Fruit fly (Drosophila melanogaster) whole organism, wandering third instar larva: ENCODE measurements around the gene Pus1.

ENCODE experiments used
- Abd-B ChIP-seq: fragments of >200 bp; optimal IDR thresholded peaks from 2 replicates; lab custom pipeline; 2017; ENCODE audit warnings: missing biosample characterization, missing genetic modification characterization
- CG32264 ChIP-seq: fragments of 200-800 bp; sonication (Bioruptor generic); optimal IDR thresholded peaks from 2 replicates; lab custom pipeline; 2016; ENCODE audit warnings: missing biosample characterization, missing genetic modification characterization
- CG9705 ChIP-seq: fragments of 200-800 bp; sonication (Bioruptor generic); optimal IDR thresholded peaks from 2 replicates; lab custom pipeline; 2018; ENCODE audit warnings: missing biosample characterization, mild to moderate bottlenecking, missing genetic modification characterization
- CrebA ChIP-seq: fragments of 200-800 bp; sonication (Bioruptor generic); optimal IDR thresholded peaks from 2 replicates; lab custom pipeline; 2016; ENCODE audit warnings: missing biosample characterization, mild to moderate bottlenecking, missing genetic modification characterization, borderline replicate concordance
- Dfd ChIP-seq: fragments of >200 bp; optimal IDR thresholded peaks from 2 replicates; lab custom pipeline; 2017; ENCODE audit warnings: missing biosample characterization, missing genetic modification characterization
- Dif ChIP-seq: fragments of 200-275, 200-300 bp; sonication (Bioruptor generic); optimal IDR thresholded peaks from 2 replicates; lab custom pipeline; 2018; ENCODE audit warnings: missing biosample characterization, missing genetic modification characterization; ENCODE audit not compliant: partially characterized antibody
- GATAd ChIP-seq: sonication (Bioruptor generic); optimal IDR thresholded peaks from 2 replicates; lab custom pipeline; 2016; ENCODE audit warnings: missing biosample characterization, missing genetic modification characterization
- HLH106 ChIP-seq: fragments of 200-800 bp; optimal IDR thresholded peaks from 3 replicates; lab custom pipeline; 2019; ENCODE audit warnings: missing biosample characterization, mild to moderate bottlenecking, missing genetic modification characterization, moderate library complexity
- Hnf4 ChIP-seq: fragments of 200-800 bp; sonication (Bioruptor generic); optimal IDR thresholded peaks from 2 replicates; lab custom pipeline; 2016; ENCODE audit warnings: missing biosample characterization, mild to moderate bottlenecking, missing genetic modification characterization
- Hr78 ChIP-seq: fragments of >200 bp; optimal IDR thresholded peaks from 2 replicates; lab custom pipeline; 2017; ENCODE audit warnings: missing biosample characterization, missing genetic modification characterization
- Hr83 ChIP-seq: fragments of 200-300 bp; sonication (Bioruptor generic); optimal IDR thresholded peaks from 2 replicates; lab custom pipeline; 2016; ENCODE audit warnings: missing biosample characterization, mild to moderate bottlenecking, missing genetic modification characterization, moderate library complexity; ENCODE audit not compliant: poor library complexity, severe bottlenecking
- Jra ChIP-seq: sonication (Bioruptor generic); optimal IDR thresholded peaks from 2 replicates; lab custom pipeline; 2016; ENCODE audit warnings: missing biosample characterization, missing genetic modification characterization
- Mio ChIP-seq: sonication (Bioruptor generic); optimal IDR thresholded peaks from 2 replicates; lab custom pipeline; 2016; ENCODE audit warnings: missing biosample characterization, missing genetic modification characterization
- Myc ChIP-seq: fragments of >200 bp; optimal IDR thresholded peaks from 2 replicates; lab custom pipeline; 2017
- N ChIP-seq: fragments of >200 bp; optimal IDR thresholded peaks from 2 replicates; lab custom pipeline; 2018; ENCODE audit warnings: missing biosample characterization, missing external identifiers, missing genetic modification characterization
- OdsH ChIP-seq: fragments of 200-800 bp; sonication (Bioruptor generic); optimal IDR thresholded peaks from 2 replicates; lab custom pipeline; 2016; ENCODE audit warnings: missing biosample characterization, mild to moderate bottlenecking, missing genetic modification characterization
- Rel ChIP-seq, 2 experiments: fragments of 200-800 bp; sonication (Bioruptor generic) in 1 of 2; optimal IDR thresholded peaks; 2 replicates in 1 of 2; 3 replicates in 1 of 2; lab custom pipeline; 2016 to 2019; ENCODE audit warnings: mild to moderate bottlenecking in 2 of 2, missing biosample characterization in 2 of 2, missing genetic modification characterization in 2 of 2, moderate library complexity in 1 of 2
- Sp1 ChIP-seq: fragments of 200-800 bp; sonication (Bioruptor generic); optimal IDR thresholded peaks from 3 replicates; lab custom pipeline; 2019; ENCODE audit warnings: missing biosample characterization, mild to moderate bottlenecking, missing genetic modification characterization, moderate library complexity
- Vsx2 ChIP-seq: fragments of 200-300, 225-300 bp; sonication (Bioruptor generic); optimal IDR thresholded peaks from 2 replicates; lab custom pipeline; 2018; ENCODE audit warnings: missing biosample characterization, missing genetic modification characterization; ENCODE audit not compliant: partially characterized antibody
- br ChIP-seq: fragments of 200-800 bp; sonication (Bioruptor generic); optimal IDR thresholded peaks from 2 replicates; lab custom pipeline; 2016; ENCODE audit warnings: missing biosample characterization, missing genetic modification characterization
- brk ChIP-seq: fragments of 200-800 bp; sonication (Bioruptor generic); optimal IDR thresholded peaks from 2 replicates; lab custom pipeline; 2016; ENCODE audit warnings: missing biosample characterization, mild to moderate bottlenecking, missing genetic modification characterization
- dl ChIP-seq, 2 experiments: fragments of 175-275, 200-275 bp in 1 of 2; fragments of 200-275 bp in 1 of 2; sonication (Bioruptor generic); optimal IDR thresholded peaks; lab custom pipeline; 2018; ENCODE audit warnings: mild to moderate bottlenecking in 2 of 2, missing biosample characterization in 2 of 2, missing genetic modification characterization in 2 of 2, moderate library complexity in 2 of 2; ENCODE audit not compliant: partially characterized antibody in 2 of 2, insufficient read depth in 1 of 2
- dmrt93B ChIP-seq: fragments of 200-800 bp; sonication (Bioruptor generic); optimal IDR thresholded peaks from 2 replicates; lab custom pipeline; 2018; ENCODE audit warnings: missing biosample characterization, mild to moderate bottlenecking, missing genetic modification characterization
- dsf ChIP-seq: sonication (Bioruptor generic); optimal IDR thresholded peaks from 2 replicates; lab custom pipeline; 2016; ENCODE audit warnings: missing biosample characterization, missing genetic modification characterization, borderline replicate concordance
- ey ChIP-seq: fragments of 200-800 bp; sonication (Bioruptor generic); optimal IDR thresholded peaks from 2 replicates; lab custom pipeline; 2016; ENCODE audit warnings: missing biosample characterization, missing genetic modification characterization
- foxo ChIP-seq, 2 experiments: fragments of 200-800 bp; sonication (Bioruptor generic); optimal IDR thresholded peaks; 2 replicates in 1 of 2; 3 replicates in 1 of 2; lab custom pipeline; 2016 to 2017; ENCODE audit warnings: missing biosample characterization in 2 of 2, missing genetic modification characterization in 2 of 2
- fru ChIP-seq: fragments of 200-800 bp; sonication (Bioruptor generic); optimal IDR thresholded peaks from 3 replicates; lab custom pipeline; 2016; ENCODE audit warnings: missing biosample characterization, mild to moderate bottlenecking, missing genetic modification characterization
- h ChIP-seq: fragments of 200-800 bp; sonication (Bioruptor generic); optimal IDR thresholded peaks from 3 replicates; lab custom pipeline; 2016; ENCODE audit warnings: missing biosample characterization, mild to moderate bottlenecking, missing genetic modification characterization
- jim ChIP-seq: fragments of 175-275, 200-325 bp; sonication (Bioruptor generic); optimal IDR thresholded peaks from 2 replicates; lab custom pipeline; 2016; ENCODE audit warnings: missing biosample characterization, mild to moderate bottlenecking, missing genetic modification characterization
- lola ChIP-seq: fragments of >200 bp; optimal IDR thresholded peaks from 2 replicates; lab custom pipeline; 2017; ENCODE audit warnings: missing biosample characterization, missing genetic modification characterization
- pan ChIP-seq: fragments of >200 bp; optimal IDR thresholded peaks from 2 replicates; lab custom pipeline; 2017
- psq ChIP-seq: fragments of 200-800 bp; sonication (Bioruptor generic); optimal IDR thresholded peaks from 3 replicates; lab custom pipeline; 2017; ENCODE audit warnings: missing biosample characterization, mild to moderate bottlenecking, missing genetic modification characterization, moderate library complexity
- rgr ChIP-seq: fragments of 200-800 bp; sonication (Bioruptor generic); optimal IDR thresholded peaks from 3 replicates; lab custom pipeline; 2016; ENCODE audit warnings: missing biosample characterization, mild to moderate bottlenecking, missing genetic modification characterization
- sage ChIP-seq: fragments of 200-800 bp; sonication (Bioruptor generic); optimal IDR thresholded peaks from 2 replicates; lab custom pipeline; 2016; ENCODE audit warnings: missing biosample characterization, mild to moderate bottlenecking, missing genetic modification characterization
- sv ChIP-seq: fragments of 200-800 bp; sonication (Bioruptor generic); optimal IDR thresholded peaks from 3 replicates; lab custom pipeline; 2016; ENCODE audit warnings: missing biosample characterization, missing genetic modification characterization
- tai ChIP-seq: sonication (Bioruptor generic); optimal IDR thresholded peaks from 2 replicates; lab custom pipeline; 2016; ENCODE audit warnings: missing biosample characterization, missing genetic modification characterization
- usp ChIP-seq: fragments of >200 bp; optimal IDR thresholded peaks from 2 replicates; lab custom pipeline; 2017; ENCODE audit warnings: missing biosample characterization, missing genetic modification characterization
- woc ChIP-seq: sonication (Bioruptor generic); optimal IDR thresholded peaks from 2 replicates; lab custom pipeline; 2016; ENCODE audit warnings: missing biosample characterization, mild to moderate bottlenecking, missing genetic modification characterization

The Pus1 gene

DNA sequence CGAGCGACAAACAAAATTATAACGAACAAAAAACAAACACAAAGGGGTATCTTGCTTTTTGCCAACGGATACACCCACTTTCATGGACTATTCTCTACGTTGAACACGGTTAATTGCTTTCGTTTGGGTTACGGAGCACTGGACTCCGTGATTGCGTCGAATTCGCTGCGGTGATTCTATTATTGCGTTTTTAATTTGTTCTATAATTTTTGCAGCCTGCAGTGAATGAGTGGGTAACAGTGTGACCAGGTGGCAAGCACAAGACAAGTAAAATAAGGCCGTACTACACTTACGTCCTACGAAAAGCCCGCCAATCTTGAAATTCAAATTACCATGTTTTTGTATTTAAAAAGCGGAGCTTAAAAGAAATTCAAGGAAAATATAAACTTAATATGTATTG, 6.9 kb downstream of the Pus1 start, which contains the start of gene CG16953:
Gene CG16953, minus strand, starts transcription at position 268 of the 400 bp plus-strand sequence.
- TF ChIP-seq tai (GFP tag; lab: Kevin White, UChicago), result no peak
- peak; percentile 28 for TF ChIP-seq Jra (GFP tag; lab: Kevin White, UChicago)
- no peak for TF ChIP-seq sage (GFP tag; lab: Kevin White, UChicago)
- TF ChIP-seq Rel (GFP tag; optimal IDR thresholded peaks at IDR 0.05; lab: Kevin White, UChicago), result no peak
- TF ChIP-seq Rel (tag; optimal IDR thresholded peaks at IDR 0.05; lab: Kevin White, UChicago), result peak; percentile 35
- TF ChIP-seq Abd-B (GFP tag; lab: Kevin White, UChicago), result no peak
- no peak for TF ChIP-seq CG9705
- no peak for TF ChIP-seq HLH106 (tag; lab: Kevin White, UChicago)
- TF ChIP-seq Dif (GFP tag; lab: Kevin White, UChicago), result no peak
- TF ChIP-seq CrebA (GFP tag; lab: Kevin White, UChicago), result no peak
- peak; percentile 1 for TF ChIP-seq br (GFP tag; lab: Kevin White, UChicago)
- peak; percentile 14 for TF ChIP-seq Sp1 (GFP tag; lab: Kevin White, UChicago)

DNA sequence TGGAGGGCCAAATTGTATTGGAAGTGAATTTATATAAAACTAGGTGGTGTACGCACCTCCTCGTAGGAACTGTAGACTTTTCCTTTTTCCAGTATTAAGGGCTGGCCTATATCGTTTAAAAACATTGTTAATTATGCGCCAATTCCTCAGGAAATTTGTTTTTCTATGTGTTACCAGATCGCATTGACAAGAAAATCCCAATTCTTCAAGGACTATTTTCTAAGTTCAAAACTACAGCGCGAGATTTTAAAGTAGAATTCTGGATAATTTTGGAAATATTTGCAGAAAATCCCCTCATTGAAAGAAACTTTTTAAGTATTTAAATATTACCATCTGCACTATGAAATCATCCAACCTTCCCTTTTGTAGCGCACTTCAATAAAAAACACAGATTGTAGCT, 11.1 kb downstream of the Pus1 start, which contains the start of gene CG34008:
Gene CG34008, minus strand, starts transcription at position 147 of the 400 bp plus-strand sequence.
- no peak for TF ChIP-seq ey
- no peak for TF ChIP-seq Jra (GFP tag; lab: Kevin White, UChicago)
- TF ChIP-seq Sp1 (GFP tag; lab: Kevin White, UChicago), result no peak
- TF ChIP-seq woc, result no peak
- no peak for TF ChIP-seq foxo (GFP tag; optimal IDR thresholded peaks at IDR 0.05; lab: Kevin White, UChicago)
- TF ChIP-seq Hr83 (GFP tag; lab: Kevin White, UChicago), result no peak
- TF ChIP-seq tai (GFP tag; lab: Kevin White, UChicago), result no peak
- no peak for TF ChIP-seq CrebA (GFP tag; lab: Kevin White, UChicago)
- TF ChIP-seq dl (GFP tag; optimal IDR thresholded peaks at IDR 0.05; lab: Kevin White, UChicago; ENCODE audit: insufficient read depth in 1 of 2, partially characterized antibody in 2 of 2), result no peak
- no peak for TF ChIP-seq sage (GFP tag; lab: Kevin White, UChicago)
- TF ChIP-seq Rel (GFP tag; optimal IDR thresholded peaks at IDR 0.05; lab: Kevin White, UChicago), result no peak
- no peak for TF ChIP-seq Rel (tag; optimal IDR thresholded peaks at IDR 0.05; lab: Kevin White, UChicago)
- no peak for TF ChIP-seq Hr78

DNA sequence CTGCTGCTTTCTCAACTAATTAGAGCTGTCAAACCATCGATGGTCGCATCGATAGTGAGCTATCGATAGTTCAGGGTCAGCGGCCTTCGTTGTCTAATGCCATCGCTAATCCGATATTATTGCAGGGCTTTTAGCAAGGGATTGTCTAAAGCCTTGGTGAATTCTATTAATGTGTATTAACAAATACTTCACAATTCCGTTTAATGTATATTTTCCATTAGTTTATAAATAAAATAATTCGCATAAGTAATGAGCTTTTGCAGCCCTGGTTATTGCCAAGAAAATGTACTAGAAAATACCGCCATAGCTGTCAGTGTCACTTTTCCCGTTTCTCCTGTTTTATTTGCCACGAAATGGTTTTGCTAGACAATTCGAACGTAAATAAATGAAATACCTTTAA, 12.7 kb downstream of the Pus1 start, which contains the start of the genes EloB and Srp14:
Gene EloB, minus strand, starts transcription at position 35 of the 400 bp plus-strand sequence.
Gene Srp14, plus strand, starts transcription at position 300 of the 400 bp plus-strand sequence.
- TF ChIP-seq Mio (no peak), psq (peak; percentile 74), sage (GFP tag; lab: Kevin White, UChicago) (no peak), dl (GFP tag; optimal IDR thresholded peaks at IDR 0.05; lab: Kevin White, UChicago; ENCODE audit: insufficient read depth in 1 of 2, partially characterized antibody in 2 of 2) (no peak), CG9705 (peak; percentile 71), Vsx2 (GFP tag; lab: Kevin White, UChicago) (no peak), woc (no peak), Hnf4 (peak; percentile 92), dmrt93B (GFP tag; lab: Kevin White, UChicago) (no peak), Hr83 (GFP tag; lab: Kevin White, UChicago) (peak; percentile 81), CrebA (GFP tag; lab: Kevin White, UChicago) (no peak), rgr (peak; percentile 88), brk (GFP tag; lab: Kevin White, UChicago) (no peak), Rel (GFP tag; optimal IDR thresholded peaks at IDR 0.05; lab: Kevin White, UChicago) (no peak), Rel (tag; optimal IDR thresholded peaks at IDR 0.05; lab: Kevin White, UChicago) (peak; percentile 68), OdsH (peak; percentile 80), CG32264 (GFP tag; lab: Kevin White, UChicago) (peak; percentile 49), tai (GFP tag; lab: Kevin White, UChicago) (no peak), Abd-B (GFP tag; lab: Kevin White, UChicago) (no peak), h (GFP tag; lab: Kevin White, UChicago) (peak; percentile 86), foxo (GFP tag; optimal IDR thresholded peaks at IDR 0.05; lab: Kevin White, UChicago) (peak; percentile 57 to 88), HLH106 (tag; lab: Kevin White, UChicago) (peak; percentile 87), usp (GFP tag; lab: Kevin White, UChicago) (no peak), ey (peak; percentile 86), sv (GFP tag; lab: Kevin White, UChicago) (peak; percentile 77), br (GFP tag; lab: Kevin White, UChicago) (peak; percentile 86), Dfd (GFP tag; lab: Kevin White, UChicago) (no peak), Myc (lab: Kevin White, UChicago) (no peak), Hr78 (no peak), dsf (GFP tag; lab: Kevin White, UChicago) (no peak), pan (lab: Kevin White, UChicago) (no peak), Dif (GFP tag; lab: Kevin White, UChicago) (no peak), Sp1 (GFP tag; lab: Kevin White, UChicago) (peak; percentile 83), Jra (GFP tag; lab: Kevin White, UChicago) (peak; percentile 92), jim (no peak), N (GFP tag; lab: Kevin White, UChicago) (no peak), lola (no peak), fru (GFP tag; lab: Kevin White, UChicago) (peak; percentile 83), GATAd (GFP tag; lab: Kevin White, UChicago) (no peak)
